Fruit fly (Drosophila melanogaster) Kc167 (cell line): Measurements from ENCODE around the gene maca.

Source experiments
- Myc ChIP-seq: fragments of >200 bp; optimal IDR thresholded peaks from 2 replicates; lab custom pipeline; 2017; ENCODE audit warnings: missing external identifiers
- insv ChIP-seq: fragments of >200 bp; optimal IDR thresholded peaks from 3 replicates; lab custom pipeline; 2018; ENCODE audit warnings: missing external identifiers
- psq ChIP-seq: fragments of >200 bp; optimal IDR thresholded peaks from 2 replicates; lab custom pipeline; 2017; ENCODE audit warnings: missing external identifiers
- ttk ChIP-seq: sonication (Bioruptor generic); optimal IDR thresholded peaks from 2 replicates; lab custom pipeline; 2017; ENCODE audit warnings: missing external identifiers

dm6 chr3R:15485296-15485695 is 9.1 kb upstream of the maca start, which contains the start of gene Trissin:
- TF ChIP-seq ttk = no peak
- TF ChIP-seq psq = no peak
- no peak for TF ChIP-seq Myc (lab: Kevin White, UChicago)
- no peak for TF ChIP-seq insv (lab: Kevin White, UChicago)
